Worm (Caenorhabditis elegans): ENCODE data around the gene Y46H3A.5.

DNA sequence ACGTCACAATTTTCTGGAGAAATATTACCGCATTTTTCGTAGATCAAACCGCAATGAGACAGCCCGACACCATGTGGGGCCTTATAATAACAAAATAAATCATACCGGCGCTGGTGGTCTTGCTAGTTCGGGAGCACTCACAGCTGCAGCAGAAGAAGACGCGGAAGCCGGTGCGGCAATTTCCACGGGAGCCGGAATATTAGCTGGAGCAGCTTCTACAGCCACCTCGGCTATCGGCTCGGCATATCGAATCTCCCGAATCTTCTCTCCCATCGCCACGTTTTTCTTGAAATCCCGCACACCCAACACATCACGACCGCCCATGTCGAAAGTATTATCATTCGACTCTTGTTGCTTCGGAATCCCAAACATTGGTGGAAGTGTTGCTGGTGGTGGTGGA lies 9.8 kb upstream of the Y46H3A.5 start:
- TF ChIP-seq pqm-1 (tag; optimal IDR thresholded peaks at IDR 0.05) (no peak), ama-1 (optimal IDR thresholded peaks at IDR 0.05) (no peak), mec-3 (tag; optimal IDR thresholded peaks at IDR 0.05; ENCODE audit: borderline replicate concordance) (no peak), elt-2 (tag; optimal IDR thresholded peaks at IDR 0.05) (no peak), dmd-4 (tag; optimal IDR thresholded peaks at IDR 0.05; ENCODE audit: borderline replicate concordance) (no peak), elt-4 (tag; optimal IDR thresholded peaks at IDR 0.05) (no peak), pha-4 (tag; optimal IDR thresholded peaks at IDR 0.05) (no peak), pag-3 (tag; optimal IDR thresholded peaks at IDR 0.05; ENCODE audit: borderline replicate concordance) (no peak), tbx-2 (tag; optimal IDR thresholded peaks at IDR 0.05) (no peak), lin-11 (tag; optimal IDR thresholded peaks at IDR 0.05) (no peak), sox-2 (GFP tag; IDR thresholded peaks at IDR 0.05) (no peak), ceh-31 (tag; optimal IDR thresholded peaks at IDR 0.05) (no peak), hlh-6 (tag; optimal IDR thresholded peaks at IDR 0.05) (no peak), ceh-9 (tag; optimal IDR thresholded peaks at IDR 0.05) (no peak)

Measured in whole organism, late embryonic.